Worm (Caenorhabditis elegans) whole organism, late embryonic: Measurements from ENCODE around the gene fbxa-155.

Experiments
- C08G9.2 ChIP-seq: sonication (generic microtip); optimal IDR thresholded peaks from 2 replicates; lab custom pipeline; 2016; ENCODE audit warnings: mild to moderate bottlenecking, missing genetic modification characterization, moderate library complexity, missing compliant biosample characterization
- C38D4.7 ChIP-seq: fragments of 200-800 bp; sonication (Bioruptor generic); optimal IDR thresholded peaks from 2 replicates; lab custom pipeline; 2018; ENCODE audit warnings: mild to moderate bottlenecking, missing genetic modification characterization, moderate library complexity, missing compliant biosample characterization
- K09A11.1 ChIP-seq: sonication (generic microtip); optimal IDR thresholded peaks from 2 replicates; lab custom pipeline; 2017; ENCODE audit warnings: antibody characterized with exemption, mild to moderate bottlenecking, missing genetic modification characterization, missing compliant biosample characterization; ENCODE audit not compliant: insufficient read depth
- T23F11.4 ChIP-seq: fragments of 200-800 bp; sonication (Bioruptor generic); optimal IDR thresholded peaks from 2 replicates; lab custom pipeline; 2018; ENCODE audit warnings: mild to moderate bottlenecking, missing genetic modification characterization, missing compliant biosample characterization
- Y22D7AL.16 ChIP-seq: sonication (generic microtip); optimal IDR thresholded peaks from 2 replicates; lab custom pipeline; 2016; ENCODE audit warnings: missing genetic modification characterization, missing compliant biosample characterization
- ahr-1 ChIP-seq: sonication (generic microtip); optimal IDR thresholded peaks from 2 replicates; lab custom pipeline; 2016; ENCODE audit warnings: missing genetic modification characterization, missing compliant biosample characterization
- ceh-14 ChIP-seq: sonication (generic microtip); optimal IDR thresholded peaks from 2 replicates; lab custom pipeline; 2016; ENCODE audit warnings: missing genotype, missing genetic modification characterization, missing compliant biosample characterization
- ceh-19 ChIP-seq: fragments of 200-800 bp; sonication (Bioruptor generic); optimal IDR thresholded peaks from 2 replicates; lab custom pipeline; 2018; ENCODE audit warnings: mild to moderate bottlenecking, missing genetic modification characterization, missing compliant biosample characterization
- ceh-2 ChIP-seq: sonication (generic microtip); optimal IDR thresholded peaks from 2 replicates; lab custom pipeline; 2016; ENCODE audit warnings: missing genotype, missing genetic modification characterization, missing compliant biosample characterization
- ceh-22 ChIP-seq: sonication (generic microtip); optimal IDR thresholded peaks from 2 replicates; lab custom pipeline; 2017; ENCODE audit warnings: missing biosample characterization, missing genetic modification characterization
- ceh-24 ChIP-seq: sonication (generic microtip); optimal IDR thresholded peaks from 2 replicates; lab custom pipeline; 2016; ENCODE audit warnings: mild to moderate bottlenecking, missing genetic modification characterization, missing compliant biosample characterization
- ceh-30 ChIP-seq: fragments of 150-350 bp; optimal IDR thresholded peaks from 2 replicates; lab custom pipeline; 2014; ENCODE audit warnings: missing biosample characterization, missing genetic modification characterization
- ceh-34 ChIP-seq: sonication (generic microtip); optimal IDR thresholded peaks from 2 replicates; lab custom pipeline; 2016; ENCODE audit warnings: mild to moderate bottlenecking, missing genetic modification characterization, missing compliant biosample characterization
- ceh-45 ChIP-seq: fragments of 200-800 bp; sonication (Bioruptor generic); IDR thresholded peaks from 2 replicates; pipeline ENCODE4 v1.3.6; 2022; ENCODE audit warnings: missing genetic modification reagents, missing genetic modification characterization, missing compliant biosample characterization
- ceh-6 ChIP-seq: fragments of 200-800 bp; sonication (Bioruptor generic); optimal IDR thresholded peaks from 2 replicates; lab custom pipeline; 2018; ENCODE audit warnings: mild to moderate bottlenecking, missing genetic modification characterization, missing compliant biosample characterization
- ceh-9 ChIP-seq: sonication (generic microtip); optimal IDR thresholded peaks from 2 replicates; lab custom pipeline; 2016; ENCODE audit warnings: mild to moderate bottlenecking, missing genetic modification characterization, inconsistent platforms, missing compliant biosample characterization
- dmd-4 ChIP-seq: sonication (generic microtip); optimal IDR thresholded peaks from 2 replicates; lab custom pipeline; 2016; ENCODE audit warnings: borderline replicate concordance, missing genetic modification characterization, missing compliant biosample characterization
- dve-1 ChIP-seq: sonication (generic microtip); optimal IDR thresholded peaks from 2 replicates; lab custom pipeline; 2017; ENCODE audit warnings: antibody characterized with exemption, mild to moderate bottlenecking, missing genetic modification characterization, missing compliant biosample characterization
- ets-4 ChIP-seq: sonication (generic microtip); optimal IDR thresholded peaks from 2 replicates; lab custom pipeline; 2016; ENCODE audit warnings: missing genetic modification characterization, missing compliant biosample characterization
- fax-1 ChIP-seq: sonication (generic microtip); optimal IDR thresholded peaks from 2 replicates; lab custom pipeline; 2016; ENCODE audit warnings: missing genotype, missing genetic modification characterization, missing compliant biosample characterization
- fkh-10 ChIP-seq: fragments of 150-350 bp; optimal IDR thresholded peaks from 2 replicates; lab custom pipeline; 2014; ENCODE audit warnings: missing biosample characterization, missing genetic modification reagents, missing genetic modification characterization
- fkh-6 ChIP-seq: sonication (generic microtip); optimal IDR thresholded peaks from 2 replicates; lab custom pipeline; 2016; ENCODE audit warnings: missing genetic modification characterization, missing compliant biosample characterization
- hlh-13 ChIP-seq: fragments of 200-800 bp; sonication (Bioruptor generic); optimal IDR thresholded peaks from 2 replicates; lab custom pipeline; 2018; ENCODE audit warnings: mild to moderate bottlenecking, missing genetic modification characterization, missing compliant biosample characterization
- hlh-15 ChIP-seq: sonication (generic microtip); optimal IDR thresholded peaks from 2 replicates; lab custom pipeline; 2016; ENCODE audit warnings: missing genetic modification characterization, missing compliant biosample characterization
- hlh-30 ChIP-seq: sonication (generic microtip); optimal IDR thresholded peaks from 2 replicates; lab custom pipeline; 2017; ENCODE audit warnings: antibody characterized with exemption, missing genetic modification characterization, missing compliant biosample characterization; ENCODE audit not compliant: insufficient read depth
- hlh-8 ChIP-seq: sonication (generic microtip); optimal IDR thresholded peaks from 2 replicates; lab custom pipeline; 2016; ENCODE audit warnings: missing genotype, missing genetic modification characterization, missing compliant biosample characterization
- lim-6 ChIP-seq: sonication (generic microtip); optimal IDR thresholded peaks from 2 replicates; lab custom pipeline; 2016; ENCODE audit warnings: missing genetic modification characterization, missing compliant biosample characterization
- lin-11 ChIP-seq: fragments of 200-800 bp; sonication (Bioruptor generic); optimal IDR thresholded peaks from 2 replicates; lab custom pipeline; 2018; ENCODE audit warnings: mild to moderate bottlenecking, missing genetic modification characterization, missing compliant biosample characterization
- nhr-11 ChIP-seq: fragments of 150-350 bp; optimal IDR thresholded peaks from 2 replicates; lab custom pipeline; 2014; ENCODE audit warnings: missing biosample characterization, missing genetic modification characterization
- nhr-232 ChIP-seq: sonication (generic microtip); optimal IDR thresholded peaks from 2 replicates; lab custom pipeline; 2016; ENCODE audit warnings: missing genetic modification characterization, missing compliant biosample characterization
- npax-4 ChIP-seq: sonication (generic microtip); optimal IDR thresholded peaks from 2 replicates; lab custom pipeline; 2016; ENCODE audit warnings: missing genetic modification characterization, missing compliant biosample characterization
- odd-2 ChIP-seq: sonication (generic microtip); optimal IDR thresholded peaks from 2 replicates; lab custom pipeline; 2017; ENCODE audit warnings: antibody characterized with exemption, mild to moderate bottlenecking, missing genetic modification characterization, missing compliant biosample characterization
- pag-3 ChIP-seq: sonication (generic microtip); optimal IDR thresholded peaks from 2 replicates; lab custom pipeline; 2016; ENCODE audit warnings: missing compliant biosample characterization, missing genetic modification characterization, borderline replicate concordance
- pat-9 ChIP-seq: fragments of 200-800 bp; sonication (Bioruptor generic); optimal IDR thresholded peaks from 2 replicates; lab custom pipeline; 2018; ENCODE audit warnings: mild to moderate bottlenecking, missing genetic modification characterization, moderate library complexity, missing compliant biosample characterization
- pax-1 ChIP-seq: fragments of 150-350 bp; optimal IDR thresholded peaks from 2 replicates; lab custom pipeline; 2014; ENCODE audit warnings: missing biosample characterization, missing genetic modification characterization
- pha-2 ChIP-seq: sonication (generic microtip); optimal IDR thresholded peaks from 2 replicates; lab custom pipeline; 2017; ENCODE audit warnings: mild to moderate bottlenecking, missing genetic modification characterization, missing compliant biosample characterization
- pqm-1 ChIP-seq: sonication (generic microtip); optimal IDR thresholded peaks from 2 replicates; lab custom pipeline; 2016; ENCODE audit warnings: missing genetic modification characterization, missing compliant biosample characterization
- ref-2 ChIP-seq: sonication (generic microtip); optimal IDR thresholded peaks from 2 replicates; lab custom pipeline; 2016; ENCODE audit warnings: missing genetic modification characterization, missing compliant biosample characterization
- rnt-1 ChIP-seq: sonication (generic microtip); optimal IDR thresholded peaks from 2 replicates; lab custom pipeline; 2016; ENCODE audit warnings: missing genetic modification characterization, missing compliant biosample characterization
- sdc-2 ChIP-seq: sonication (generic microtip); optimal IDR thresholded peaks from 2 replicates; lab custom pipeline; 2016; ENCODE audit warnings: missing genotype, missing genetic modification characterization, missing compliant biosample characterization
- sox-4 ChIP-seq: sonication (generic microtip); optimal IDR thresholded peaks from 2 replicates; lab custom pipeline; 2017; ENCODE audit warnings: mild to moderate bottlenecking, missing genetic modification characterization, inconsistent platforms, missing compliant biosample characterization
- syd-9 ChIP-seq: sonication (generic microtip); optimal IDR thresholded peaks from 2 replicates; lab custom pipeline; 2016; ENCODE audit warnings: mild to moderate bottlenecking, missing genetic modification characterization, moderate library complexity, missing compliant biosample characterization
- tbx-2 ChIP-seq: sonication (generic microtip); optimal IDR thresholded peaks from 2 replicates; lab custom pipeline; 2016; ENCODE audit warnings: missing genetic modification characterization, missing compliant biosample characterization
- unc-3 ChIP-seq, 2 experiments: fragments of 200-800 bp in 1 of 2; sonication (Bioruptor generic) in 1 of 2; sonication (generic microtip) in 1 of 2; conservative IDR thresholded peaks in 1 of 2; optimal IDR thresholded peaks in 1 of 2; 2 replicates each; pipeline versions ENCODE4 v1.3.6 to Lab custom; 2016 to 2022; ENCODE audit warnings: missing compliant biosample characterization in 2 of 2, missing genetic modification characterization in 2 of 2, missing genetic modification reagents in 1 of 2
- unc-42 ChIP-seq: sonication (generic microtip); optimal IDR thresholded peaks from 2 replicates; lab custom pipeline; 2016; ENCODE audit warnings: missing genotype, missing genetic modification characterization, missing compliant biosample characterization
- unc-55 ChIP-seq: sonication (generic microtip); optimal IDR thresholded peaks from 2 replicates; lab custom pipeline; 2017; ENCODE audit warnings: missing biosample characterization, missing genetic modification reagents, missing genetic modification characterization
- unc-86 ChIP-seq: sonication (generic microtip); optimal IDR thresholded peaks from 2 replicates; lab custom pipeline; 2016; ENCODE audit warnings: missing genetic modification characterization, missing compliant biosample characterization
- zip-5 ChIP-seq: sonication (generic microtip); optimal IDR thresholded peaks from 2 replicates; lab custom pipeline; 2016; ENCODE audit warnings: missing genetic modification characterization, missing compliant biosample characterization
- ztf-16 ChIP-seq: sonication (generic microtip); optimal IDR thresholded peaks from 2 replicates; lab custom pipeline; 2017; ENCODE audit warnings: missing genetic modification characterization, missing compliant biosample characterization

fbxa-155 gene

ce11 chrIII:10018007-10018406, 8.0 kb upstream of the fbxa-155 start:
- TF ChIP-seq pqm-1 (no peak), unc-42 (tag; lab: Kevin White, UChicago) (peak; percentile 92)
- TF ChIP-seq, all 69 proteins: peak for 1

- no peak for TF ChIP-seq ets-4
- no peak for TF ChIP-seq pat-9 (tag; lab: Kevin White, UChicago)
- TF ChIP-seq sox-4 (tag; lab: Kevin White, UChicago), result no peak
- TF ChIP-seq zip-5 (tag; lab: Kevin White, UChicago), result no peak
- no peak for TF ChIP-seq pax-1 (tag; lab: Kevin White, UChicago)
- TF ChIP-seq dmd-4 (tag; lab: Kevin White, UChicago), result no peak
- TF ChIP-seq Y22D7AL.16 (tag; lab: Kevin White, UChicago), result no peak
- TF ChIP-seq C08G9.2, result peak; percentile 39
- peak; percentile 58 for TF ChIP-seq tbx-2 (tag; lab: Kevin White, UChicago)
- TF ChIP-seq lin-11 (tag; lab: Kevin White, UChicago), result no peak
- TF ChIP-seq K09A11.1 (tag; lab: Kevin White, UChicago), result no peak
- TF ChIP-seq fkh-10 (GFP tag; lab: Kevin White, UChicago), result no peak
- TF ChIP-seq hlh-8 (tag; lab: Kevin White, UChicago), result no peak
- no peak for TF ChIP-seq unc-86 (tag; lab: Kevin White, UChicago)
- TF ChIP-seq ceh-19 (GFP tag; lab: Kevin White, UChicago), result no peak
- TF ChIP-seq C38D4.7 (GFP tag; lab: Kevin White, UChicago), result no peak
- peak; percentile 28 for TF ChIP-seq fax-1 (tag; lab: Kevin White, UChicago)
- TF ChIP-seq ceh-9 (tag; lab: Kevin White, UChicago), result no peak
- TF ChIP-seq unc-55 (GFP tag; lab: Kevin White, UChicago), result no peak
- TF ChIP-seq hlh-15 (tag; lab: Kevin White, UChicago), result no peak
- no peak for TF ChIP-seq pqm-1
- no peak for TF ChIP-seq ztf-16 (tag; lab: Kevin White, UChicago)
- TF ChIP-seq npax-4 (tag; lab: Kevin White, UChicago), result no peak
- TF ChIP-seq nhr-11 (tag; lab: Kevin White, UChicago), result no peak
- TF ChIP-seq odd-2 (tag; lab: Kevin White, UChicago), result no peak
- no peak for TF ChIP-seq fkh-6 (tag; lab: Kevin White, UChicago)
- TF ChIP-seq ceh-22 (tag; lab: Kevin White, UChicago), result no peak
- TF ChIP-seq ceh-30, result no peak
- no peak for TF ChIP-seq unc-3 (GFP tag; conservative IDR thresholded peaks at IDR 0.05; lab: Robert Waterston, UW)
- TF ChIP-seq unc-3 (tag; optimal IDR thresholded peaks at IDR 0.05; lab: Kevin White, UChicago), result no peak
- peak; percentile 57 for TF ChIP-seq lim-6
- peak; percentile 0 for TF ChIP-seq syd-9
- peak; percentile 25 for TF ChIP-seq ceh-34 (tag; lab: Kevin White, UChicago)
- no peak for TF ChIP-seq sdc-2 (tag; lab: Kevin White, UChicago)
- TF ChIP-seq rnt-1 (tag; lab: Kevin White, UChicago), result no peak
- TF ChIP-seq unc-42 (tag; lab: Kevin White, UChicago), result peak; percentile 69
- TF ChIP-seq ceh-24 (tag; lab: Kevin White, UChicago), result no peak
- TF ChIP-seq T23F11.4, result no peak
- TF ChIP-seq ceh-14 (tag; lab: Kevin White, UChicago), result peak; percentile 85
- TF ChIP-seq ref-2 (tag; lab: Kevin White, UChicago), result no peak
- TF ChIP-seq hlh-13 (GFP tag; lab: Kevin White, UChicago), result no peak
- no peak for TF ChIP-seq dve-1 (tag; lab: Kevin White, UChicago)
- TF ChIP-seq ahr-1 (tag; lab: Kevin White, UChicago), result no peak
- no peak for TF ChIP-seq pag-3
- TF ChIP-seq pha-2 (tag; lab: Kevin White, UChicago), result no peak
- TF ChIP-seq hlh-30, result peak; percentile 86
- TF ChIP-seq ceh-2, result peak; percentile 3
- no peak for TF ChIP-seq ceh-45
- no peak for TF ChIP-seq ceh-6 (GFP tag; lab: Kevin White, UChicago)
- no peak for TF ChIP-seq nhr-232 (tag; lab: Kevin White, UChicago)
These were observed 6.5 kb upstream of the fbxa-155 start, which contains the start of gene rgs-1 for ce11 chrIII:10016413-10017051. TSS of gene rgs-1 (minus strand) at chrIII:10016558.
